Worm (Caenorhabditis elegans): ENCODE data around the gene Y43F8A.1.

- TF ChIP-seq nhr-237 (tag; optimal IDR thresholded peaks at IDR 0.05): no peak
- no peak for TF ChIP-seq nhr-12 (tag; optimal IDR thresholded peaks at IDR 0.05)
- TF ChIP-seq pax-3 (tag; optimal IDR thresholded peaks at IDR 0.05): no peak
- TF ChIP-seq fos-1 (tag; optimal IDR thresholded peaks at IDR 0.05): no peak
- no peak for TF ChIP-seq unc-62 (GFP tag; optimal IDR thresholded peaks at IDR 0.05)
- no peak for TF ChIP-seq lin-35 (GFP tag; optimal IDR thresholded peaks at IDR 0.05)
- TF ChIP-seq tbx-2 (tag; optimal IDR thresholded peaks at IDR 0.05): no peak
- no peak for TF ChIP-seq jun-1 (tag; optimal IDR thresholded peaks at IDR 0.05)
- no peak for TF ChIP-seq zip-4 (GFP tag; optimal IDR thresholded peaks at IDR 0.05)
Observed at ce11 chrV:19394750-19395149, 24.5 kb downstream of the Y43F8A.1 start, which contains the start of gene C25F9.8.

Measured in whole organism, L1 larva.